Fruit fly (Drosophila melanogaster) whole organism, prepupa: Measurements from ENCODE around the gene CG18262.

Experiments used
- CG15336 ChIP-seq: fragments of 200-800 bp; sonication (Bioruptor generic); IDR thresholded peaks from 2 replicates; pipeline ENCODE4 v1.3.6; 2022; ENCODE audit warnings: missing biosample characterization, missing genetic modification characterization
- CG6808 ChIP-seq: fragments of 200-800 bp; sonication (Bioruptor generic); optimal IDR thresholded peaks from 3 replicates; lab custom pipeline; 2017; ENCODE audit warnings: missing biosample characterization, missing genetic modification characterization, mild to moderate bottlenecking, moderate library complexity, missing genetic modification reagents
- CG6854 ChIP-seq: fragments of 200-800 bp; sonication (Bioruptor generic); optimal IDR thresholded peaks from 2 replicates; lab custom pipeline; 2017; ENCODE audit warnings: missing biosample characterization, mild to moderate bottlenecking, missing genetic modification characterization
- Eip93F ChIP-seq: fragments of 200-800 bp; sonication (Bioruptor generic); optimal IDR thresholded peaks from 2 replicates; lab custom pipeline; 2016; ENCODE audit warnings: missing biosample characterization, mild to moderate bottlenecking, missing genetic modification characterization
- OdsH ChIP-seq: fragments of 200-800 bp; sonication (Bioruptor generic); optimal IDR thresholded peaks from 3 replicates; lab custom pipeline; 2016; ENCODE audit warnings: missing biosample characterization, missing genetic modification characterization
- Smox ChIP-seq: fragments of 200-800 bp; sonication (Bioruptor generic); optimal IDR thresholded peaks from 3 replicates; lab custom pipeline; 2016; ENCODE audit warnings: missing biosample characterization, missing genetic modification characterization
- achi ChIP-seq: fragments of 200-800 bp; sonication (Bioruptor generic); optimal IDR thresholded peaks from 3 replicates; lab custom pipeline; 2016; ENCODE audit warnings: missing biosample characterization, missing genetic modification characterization
- topi ChIP-seq: fragments of 200-800 bp; sonication (Bioruptor generic); optimal IDR thresholded peaks from 3 replicates; lab custom pipeline; 2016; ENCODE audit warnings: missing biosample characterization, missing genetic modification characterization

DNA sequence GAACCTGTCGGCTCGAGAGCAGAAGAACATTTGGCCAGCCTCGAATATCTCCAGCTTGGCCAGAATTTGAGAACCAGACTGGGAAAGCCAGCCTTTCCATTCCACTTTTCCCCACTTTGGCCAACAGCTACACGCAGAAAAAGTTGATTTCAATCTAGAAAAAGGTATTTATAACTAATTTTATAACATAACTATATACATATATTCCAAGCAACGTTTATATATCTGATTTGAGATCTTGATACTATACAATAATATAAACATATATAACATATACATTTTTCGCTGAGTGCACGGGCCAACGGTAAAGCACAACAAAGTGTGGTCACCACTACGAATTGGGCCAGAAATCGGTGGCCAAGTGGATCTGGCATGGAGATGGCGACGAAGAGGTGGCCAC is 10.7 kb downstream of the CG18262 start:
- TF ChIP-seq CG6854 (GFP tag; lab: Kevin White, UChicago) (no peak), Eip93F (GFP tag; lab: Kevin White, UChicago) (no peak), CG15336 (GFP tag; lab: Robert Waterston, UW) (peak; percentile 74), Smox (GFP tag; lab: Kevin White, UChicago) (no peak), achi (GFP tag; lab: Kevin White, UChicago) (peak; percentile 23), topi (GFP tag; lab: Kevin White, UChicago) (no peak), CG6808 (GFP tag; lab: Kevin White, UChicago) (no peak), OdsH (GFP tag; lab: Kevin White, UChicago) (no peak)
